Fruit fly (Drosophila melanogaster) whole organism: ENCODE results near the gene Cpr23B.

Experiments
- CG8478 ChIP-seq: fragments of >200 bp; optimal IDR thresholded peaks from 2 replicates; lab custom pipeline; 2018; ENCODE audit warnings: inconsistent platforms
- psq ChIP-seq: fragments of >200 bp; optimal IDR thresholded peaks from 2 replicates; lab custom pipeline; 2017
- usp ChIP-seq: fragments of >200 bp; optimal IDR thresholded peaks from 2 replicates; lab custom pipeline; 2017; ENCODE audit warnings: missing biosample characterization, missing genetic modification characterization, mixed read lengths

DNA sequence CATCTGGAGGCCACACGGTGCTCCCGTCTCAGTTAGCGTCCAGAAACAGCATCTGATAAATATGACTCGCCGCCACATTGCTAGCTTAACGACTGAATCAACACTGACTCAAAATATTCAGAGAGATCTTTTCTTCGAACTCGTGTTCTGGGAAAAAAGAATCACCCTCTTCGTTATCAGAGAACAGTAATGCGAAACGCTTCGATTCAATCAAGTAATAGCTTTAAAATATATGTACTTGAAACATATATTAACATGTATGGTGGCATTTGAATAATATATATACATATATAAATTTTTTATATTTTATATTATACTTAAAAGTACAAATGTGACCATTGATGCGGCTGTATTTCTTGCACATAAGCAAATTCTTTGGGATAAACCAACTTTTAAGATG lies 7.4 kb downstream of the Cpr23B start, which contains the start of gene CG18557:
- TF ChIP-seq CG8478 (lab: Kevin White, UChicago) (no peak), psq (lab: Kevin White, UChicago) (no peak), usp (no peak)
